Fruit fly (Drosophila melanogaster) whole organism, embryonic: Measurements from ENCODE around the gene CG17377.

Experiments used
- Abd-B ChIP-seq: fragments of 200-800 bp; sonication (Bioruptor generic); optimal IDR thresholded peaks from 2 replicates; lab custom pipeline; 2018; ENCODE audit warnings: missing biosample characterization, mild to moderate bottlenecking, missing genetic modification characterization, moderate library complexity
- Awh ChIP-seq: fragments of 200-800 bp; sonication (Bioruptor generic); IDR thresholded peaks from 2 replicates; pipeline ENCODE4, ENCODE4 v1.3.6; 2022; ENCODE audit warnings: missing biosample characterization, missing genetic modification characterization
- CG10543 ChIP-seq: fragments of 200-800 bp; sonication (Bioruptor generic); optimal IDR thresholded peaks from 3 replicates; lab custom pipeline; 2017; ENCODE audit warnings: missing biosample characterization, mild to moderate bottlenecking, missing genetic modification characterization, moderate library complexity
- CG10979 ChIP-seq: fragments of 200-800 bp; sonication (Bioruptor generic); optimal IDR thresholded peaks from 2 replicates; lab custom pipeline; 2018; ENCODE audit warnings: missing biosample characterization, mild to moderate bottlenecking, missing genetic modification characterization, moderate library complexity
- CG11085 ChIP-seq: fragments of 200-800 bp; sonication (Bioruptor generic); IDR thresholded peaks from 2 replicates; pipeline ENCODE4 v1.3.6; 2022; ENCODE audit warnings: missing biosample characterization, missing genetic modification characterization
- CG12155 ChIP-seq: fragments of 200-800 bp; sonication (Bioruptor generic); optimal IDR thresholded peaks from 3 replicates; lab custom pipeline; 2016; ENCODE audit warnings: missing biosample characterization, missing genetic modification characterization
- CG13123 ChIP-seq: fragments of 200-800 bp; sonication (Bioruptor generic); optimal IDR thresholded peaks from 2 replicates; lab custom pipeline; 2016; ENCODE audit warnings: missing biosample characterization, missing genetic modification characterization
- CG14014 ChIP-seq: fragments of 200-800 bp; sonication (Bioruptor generic); IDR thresholded peaks from 2 replicates; pipeline ENCODE4 v1.3.6; 2022; ENCODE audit warnings: missing biosample characterization, missing genetic modification characterization
- CG14441 ChIP-seq: fragments of 200-800 bp; sonication (Bioruptor generic); IDR thresholded peaks from 2 replicates; pipeline ENCODE4 v1.3.6; 2022; ENCODE audit warnings: missing biosample characterization, missing genetic modification characterization
- CG14667 ChIP-seq: fragments of 200-800 bp; sonication (Bioruptor generic); IDR thresholded peaks from 2 replicates; pipeline ENCODE4 v1.3.6; 2022; ENCODE audit warnings: missing biosample characterization, missing genetic modification characterization
- CG15073 ChIP-seq: fragments of 200-800 bp; sonication (Bioruptor generic); optimal IDR thresholded peaks from 2 replicates; lab custom pipeline; 2016; ENCODE audit warnings: missing biosample characterization, missing genetic modification characterization
- CG18476 ChIP-seq: fragments of 200-800 bp; sonication (Bioruptor generic); optimal IDR thresholded peaks from 2 replicates; lab custom pipeline; 2016; ENCODE audit warnings: missing biosample characterization, mild to moderate bottlenecking, missing genetic modification characterization
- CG30403 ChIP-seq: fragments of 200-800 bp; sonication (Bioruptor generic); optimal IDR thresholded peaks from 3 replicates; lab custom pipeline; 2016; ENCODE audit warnings: missing biosample characterization, missing genetic modification characterization
- CG31224 ChIP-seq: fragments of 200-800 bp; sonication (Bioruptor generic); IDR thresholded peaks from 2 replicates; pipeline ENCODE4 v1.3.6; 2022; ENCODE audit warnings: missing biosample characterization, missing genetic modification characterization
- CG32532 ChIP-seq: fragments of 200-800 bp; sonication (Bioruptor generic); IDR thresholded peaks from 2 replicates; pipeline ENCODE4 v1.3.6; 2022; ENCODE audit warnings: missing biosample characterization, missing genetic modification characterization
- CG3838 ChIP-seq: fragments of 200-800 bp; sonication (Bioruptor generic); optimal IDR thresholded peaks from 3 replicates; lab custom pipeline; 2016; ENCODE audit warnings: missing biosample characterization, missing genetic modification characterization
- CG4424 ChIP-seq: fragments of 200-800 bp; sonication (Bioruptor generic); optimal IDR thresholded peaks from 3 replicates; lab custom pipeline; 2016; ENCODE audit warnings: missing biosample characterization, missing genetic modification characterization
- CG4820 ChIP-seq: fragments of 200-800 bp; sonication (Bioruptor generic); optimal IDR thresholded peaks from 3 replicates; lab custom pipeline; 2016; ENCODE audit warnings: missing biosample characterization, missing genetic modification characterization
- CG7357 ChIP-seq: fragments of 200-800 bp; sonication (Bioruptor generic); IDR thresholded peaks from 3 replicates; pipeline ENCODE4 v1.3.6; 2022; ENCODE audit warnings: missing biosample characterization, missing genetic modification characterization
- CG7556 ChIP-seq: fragments of 200-800 bp; sonication (Bioruptor generic); optimal IDR thresholded peaks from 2 replicates; lab custom pipeline; 2017; ENCODE audit warnings: missing biosample characterization, mild to moderate bottlenecking, missing genetic modification characterization
- CG7839 ChIP-seq: fragments of 200-800 bp; sonication (Bioruptor generic); optimal IDR thresholded peaks from 3 replicates; lab custom pipeline; 2018; ENCODE audit warnings: missing biosample characterization, mild to moderate bottlenecking, missing genetic modification characterization, moderate library complexity
- CG8359 ChIP-seq: fragments of 200-800 bp; sonication (Bioruptor generic); optimal IDR thresholded peaks from 2 replicates; lab custom pipeline; 2017; ENCODE audit warnings: missing biosample characterization, mild to moderate bottlenecking, missing genetic modification characterization, borderline replicate concordance
- Dad ChIP-seq: fragments of 200-800 bp; sonication (Bioruptor generic); optimal IDR thresholded peaks from 3 replicates; lab custom pipeline; 2016; ENCODE audit warnings: missing biosample characterization, missing genetic modification characterization
- Dbx ChIP-seq: fragments of 200-800 bp; sonication (Bioruptor generic); IDR thresholded peaks from 3 replicates; pipeline ENCODE4 v1.3.6; 2022; ENCODE audit warnings: missing biosample characterization, missing genetic modification characterization
- Dek ChIP-seq: fragments of 200-800 bp; sonication (Bioruptor generic); optimal IDR thresholded peaks from 3 replicates; lab custom pipeline; 2019; ENCODE audit warnings: missing biosample characterization, mild to moderate bottlenecking, missing genetic modification characterization, moderate library complexity
- Dfd ChIP-seq, 2 experiments: fragments of >200 bp; optimal IDR thresholded peaks; 2 replicates each; lab custom pipeline; 2017; ENCODE audit warnings: missing biosample characterization in 2 of 2, missing genetic modification characterization in 2 of 2
- Doc3 ChIP-seq: fragments of 200-800 bp; sonication (Bioruptor generic); IDR thresholded peaks from 3 replicates; pipeline ENCODE4 v1.3.6; 2022; ENCODE audit warnings: missing biosample characterization, missing genetic modification characterization; ENCODE audit not compliant: partially characterized antibody
- Gug ChIP-seq: fragments of 200-800 bp; sonication (Bioruptor generic); IDR thresholded peaks from 4 replicates; pipeline ENCODE4 v1.3.6; 2022; ENCODE audit warnings: missing biosample characterization, missing genetic modification characterization
- HmgZ ChIP-seq: fragments of 200-800 bp; sonication (Bioruptor generic); optimal IDR thresholded peaks from 2 replicates; lab custom pipeline; 2018; ENCODE audit warnings: missing biosample characterization, mild to moderate bottlenecking, missing genetic modification characterization
- Mes4 ChIP-seq: fragments of 200-800 bp; sonication (Bioruptor generic); optimal IDR thresholded peaks from 2 replicates; lab custom pipeline; 2016; ENCODE audit warnings: missing biosample characterization, missing genetic modification characterization
- Nf-YB ChIP-seq: fragments of 200-800 bp; sonication (Bioruptor generic); optimal IDR thresholded peaks from 3 replicates; lab custom pipeline; 2019; ENCODE audit warnings: missing biosample characterization, mild to moderate bottlenecking, missing genetic modification characterization, moderate library complexity
- NfI ChIP-seq: fragments of 200-800 bp; sonication (Bioruptor generic); optimal IDR thresholded peaks from 3 replicates; lab custom pipeline; 2018; ENCODE audit warnings: missing biosample characterization, mild to moderate bottlenecking, missing genetic modification characterization, moderate library complexity
- Oli ChIP-seq: fragments of 200-800 bp; sonication (Bioruptor generic); optimal IDR thresholded peaks from 2 replicates; lab custom pipeline; 2018; ENCODE audit warnings: missing biosample characterization, mild to moderate bottlenecking, missing genetic modification characterization, moderate library complexity
- PHDP ChIP-seq: fragments of 200-800 bp; sonication (Bioruptor generic); optimal IDR thresholded peaks from 3 replicates; lab custom pipeline; 2018; ENCODE audit warnings: missing biosample characterization, mild to moderate bottlenecking, missing genetic modification characterization, moderate library complexity
- Rx ChIP-seq: fragments of 200-800 bp; sonication (Bioruptor generic); IDR thresholded peaks from 2 replicates; pipeline ENCODE4 v1.3.6; 2022; ENCODE audit warnings: missing biosample characterization, missing genetic modification characterization
- Stat92E ChIP-seq, 3 experiments: fragments of >200 bp in 2 of 3; fragments of 200-800 bp in 1 of 3; sonication (Bioruptor generic) in 1 of 3; optimal IDR thresholded peaks; 2 replicates each; lab custom pipeline; 2017 to 2019; ENCODE audit warnings: missing biosample characterization in 3 of 3, missing genetic modification characterization in 3 of 3, mild to moderate bottlenecking in 1 of 3, moderate library complexity in 1 of 3
- bowl ChIP-seq: fragments of 200-800 bp; sonication (Bioruptor generic); IDR thresholded peaks from 2 replicates; pipeline ENCODE4 v1.3.6; 2022; ENCODE audit warnings: missing biosample characterization, missing genetic modification characterization
- fd3F ChIP-seq: fragments of 200-800 bp; sonication (Bioruptor generic); optimal IDR thresholded peaks from 2 replicates; lab custom pipeline; 2018; ENCODE audit warnings: missing biosample characterization, mild to moderate bottlenecking, missing genetic modification characterization, moderate library complexity
- gfzf ChIP-seq: fragments of 200-800 bp; sonication (Bioruptor generic); optimal IDR thresholded peaks from 2 replicates; lab custom pipeline; 2016; ENCODE audit warnings: missing biosample characterization, mild to moderate bottlenecking, missing genetic modification characterization, moderate library complexity
- kni ChIP-seq: fragments of 200-800 bp; sonication (Bioruptor generic); optimal IDR thresholded peaks from 3 replicates; lab custom pipeline; 2017; ENCODE audit warnings: mild to moderate bottlenecking, missing biosample characterization, missing genetic modification reagents, missing genetic modification characterization
- lab ChIP-seq: fragments of 200-800 bp; sonication (Bioruptor generic); optimal IDR thresholded peaks from 3 replicates; lab custom pipeline; 2017; ENCODE audit warnings: missing biosample characterization, missing genetic modification characterization, mild to moderate bottlenecking, moderate library complexity, missing genetic modification reagents
- nmo ChIP-seq: fragments of 200-800 bp; sonication (Bioruptor generic); optimal IDR thresholded peaks from 2 replicates; lab custom pipeline; 2018; ENCODE audit warnings: missing biosample characterization, mild to moderate bottlenecking, missing genetic modification characterization, moderate library complexity
- peb ChIP-seq: fragments of 200-800 bp; sonication (Bioruptor generic); IDR thresholded peaks from 2 replicates; pipeline ENCODE4 v1.3.6; 2022; ENCODE audit warnings: missing biosample characterization, missing genetic modification characterization
- prd ChIP-seq, 3 experiments: fragments of >200 bp in 2 of 3; fragments of 200-800 bp in 1 of 3; sonication (Bioruptor generic) in 1 of 3; optimal IDR thresholded peaks in 2 of 3; IDR thresholded peaks in 1 of 3; 2 replicates in 2 of 3; 3 replicates in 1 of 3; pipeline versions ENCODE4 v1.3.6 to Lab custom; 2017 to 2022; ENCODE audit warnings: missing biosample characterization in 1 of 3, missing genetic modification characterization in 1 of 3
- sens ChIP-seq: fragments of 200-800 bp; sonication (Bioruptor generic); peaks from one replicate; lab custom pipeline; 2016; ENCODE audit warnings: missing biosample characterization, missing genetic modification characterization
- sens-2 ChIP-seq: fragments of 200-800 bp; sonication (Bioruptor generic); IDR thresholded peaks from 2 replicates; pipeline ENCODE4 v1.3.6; 2022; ENCODE audit warnings: missing biosample characterization, missing genetic modification characterization
- seq ChIP-seq: fragments of 200-800 bp; sonication (Bioruptor generic); IDR thresholded peaks from 2 replicates; pipeline ENCODE4 v1.3.6; 2022; ENCODE audit warnings: missing biosample characterization, missing genetic modification characterization
- tx ChIP-seq: fragments of 200-800 bp; sonication (Bioruptor generic); optimal IDR thresholded peaks from 2 replicates; lab custom pipeline; 2016; ENCODE audit warnings: missing biosample characterization, missing genetic modification characterization
- unpg ChIP-seq: fragments of 200-800 bp; sonication (Bioruptor generic); optimal IDR thresholded peaks from 3 replicates; lab custom pipeline; 2018; ENCODE audit warnings: missing biosample characterization, mild to moderate bottlenecking, missing genetic modification characterization, moderate library complexity
- zen ChIP-seq: fragments of 200-800 bp; sonication (Bioruptor generic); optimal IDR thresholded peaks from 3 replicates; lab custom pipeline; 2018; ENCODE audit warnings: missing biosample characterization, mild to moderate bottlenecking, missing genetic modification characterization, moderate library complexity

CG17377 gene

dm6 chr2L:6830264-6830729, 27.7 kb upstream of the CG17377 start (continued):
- peak; percentile 68 for TF ChIP-seq nmo (GFP tag; lab: Kevin White, UChicago)
- no peak for TF ChIP-seq tx (GFP tag; lab: Kevin White, UChicago)
- peak; percentile 6 for TF ChIP-seq CG4820 (GFP tag; lab: Kevin White, UChicago)
- no peak for TF ChIP-seq fd3F
- TF ChIP-seq CG7839 (tag; lab: Kevin White, UChicago): peak; percentile 70
- TF ChIP-seq bowl (GFP tag; lab: Robert Waterston, UW): no peak
- TF ChIP-seq unpg (GFP tag; lab: Kevin White, UChicago): peak; percentile 26
- no peak for TF ChIP-seq CG14014 (GFP tag; lab: Robert Waterston, UW)
- TF ChIP-seq Rx: no peak
- TF ChIP-seq Gug (GFP tag; lab: Robert Waterston, UW): no peak
- peak; percentile 79 for TF ChIP-seq zen (tag; lab: Kevin White, UChicago)
- TF ChIP-seq peb: no peak
- TF ChIP-seq prd (optimal IDR thresholded peaks at IDR 0.05; lab: Kevin White, UChicago): no peak
- peak; percentile 74; the same call in 2 of the 3 replicates for TF ChIP-seq prd (GFP tag; IDR thresholded peaks at IDR 0.05; lab: Robert Waterston, UW)
- TF ChIP-seq Nf-YB (GFP tag; lab: Kevin White, UChicago): peak; percentile 37
- TF ChIP-seq Stat92E (GFP tag; optimal IDR thresholded peaks at IDR 0.05; lab: Kevin White, UChicago): no peak
- no peak for TF ChIP-seq Dek (tag; lab: Kevin White, UChicago)
- TF ChIP-seq CG14667: no peak
- no peak for TF ChIP-seq Dfd (GFP tag; optimal IDR thresholded peaks at IDR 0.05; lab: Kevin White, UChicago)
- TF ChIP-seq seq (GFP tag; lab: Robert Waterston, UW): 0 out of 2 replicates have a peak, but pooled peaks have one; percentile 26
- TF ChIP-seq Abd-B (GFP tag; lab: Kevin White, UChicago): peak; percentile 17
- peak; percentile 85 for TF ChIP-seq CG10979 (tag; lab: Kevin White, UChicago)
- no peak for TF ChIP-seq HmgZ (tag; lab: Kevin White, UChicago)
- no peak for TF ChIP-seq CG11085 (GFP tag; lab: Robert Waterston, UW)
- TF ChIP-seq CG18476 (GFP tag; lab: Kevin White, UChicago): no peak
- TF ChIP-seq Dad (GFP tag; lab: Kevin White, UChicago): no peak
- peak; percentile 5 for TF ChIP-seq CG8359 (GFP tag; lab: Kevin White, UChicago)
- no peak for TF ChIP-seq Mes4
- no peak for TF ChIP-seq CG32532 (GFP tag; lab: Robert Waterston, UW)
- no peak for TF ChIP-seq CG14441
- peak; percentile 61 for TF ChIP-seq Oli (tag; lab: Kevin White, UChicago)
- TF ChIP-seq Doc3 (GFP tag; lab: Robert Waterston, UW): no peak
- TF ChIP-seq CG4424 (GFP tag; lab: Kevin White, UChicago): peak; percentile 61
- peak; percentile 83 for TF ChIP-seq sens (GFP tag; lab: Kevin White, UChicago)
- no peak for TF ChIP-seq CG15073 (GFP tag; lab: Kevin White, UChicago)
- peak; percentile 89 for TF ChIP-seq CG7556
- TF ChIP-seq NfI (GFP tag; lab: Kevin White, UChicago): peak; percentile 17
- peak; percentile 24 for TF ChIP-seq CG12155
- no peak for TF ChIP-seq CG13123
- peak; percentile 40 for TF ChIP-seq PHDP (tag; lab: Kevin White, UChicago)
- TF ChIP-seq Dbx (GFP tag; lab: Robert Waterston, UW): no peak
- TF ChIP-seq CG3838 (GFP tag; lab: Kevin White, UChicago): no peak
- TF ChIP-seq CG30403 (GFP tag; lab: Kevin White, UChicago): peak; percentile 58
- TF ChIP-seq sens-2 (GFP tag; lab: Robert Waterston, UW): peak; percentile 37; the same call in 1 of the 2 replicates
- no peak for TF ChIP-seq gfzf (GFP tag; lab: Kevin White, UChicago)
- no peak for TF ChIP-seq kni (GFP tag; lab: Kevin White, UChicago)
- no peak for TF ChIP-seq CG7357
- peak; percentile 17 for TF ChIP-seq CG10543 (GFP tag; lab: Kevin White, UChicago)
- no peak for TF ChIP-seq Awh (GFP tag; lab: Robert Waterston, UW)
- TF ChIP-seq lab (GFP tag; lab: Kevin White, UChicago): peak; percentile 62
- TF ChIP-seq CG31224 (GFP tag; lab: Robert Waterston, UW): no peak
